Fruit fly (Drosophila melanogaster) whole organism, embryonic: Measurements from ENCODE around the gene CG4101.
A peak's percentile ranks its signal among the peaks of the same experiment; 100 is the strongest.

Source experiments
- Atf3 ChIP-seq: fragments of 200-800 bp; sonication (Bioruptor generic); optimal IDR thresholded peaks from 3 replicates; lab custom pipeline; 2016; ENCODE audit warnings: missing biosample characterization, missing genetic modification characterization
- CG10366 ChIP-seq: fragments of 200-800 bp; sonication (Bioruptor generic); IDR thresholded peaks from 2 replicates; pipeline ENCODE4 v1.3.6; 2022; ENCODE audit warnings: missing biosample characterization, missing genetic modification characterization
- CG10979 ChIP-seq: fragments of 200-800 bp; sonication (Bioruptor generic); optimal IDR thresholded peaks from 2 replicates; lab custom pipeline; 2018; ENCODE audit warnings: missing biosample characterization, mild to moderate bottlenecking, missing genetic modification characterization, moderate library complexity
- CG11504 ChIP-seq: fragments of 200-800 bp; sonication (Bioruptor generic); optimal IDR thresholded peaks from 3 replicates; lab custom pipeline; 2019; ENCODE audit warnings: missing biosample characterization, mild to moderate bottlenecking, missing genetic modification characterization, moderate library complexity
- CG12071 ChIP-seq: fragments of 200-800 bp; sonication (Bioruptor generic); optimal IDR thresholded peaks from 3 replicates; lab custom pipeline; 2018; ENCODE audit warnings: missing biosample characterization, mild to moderate bottlenecking, missing genetic modification characterization
- CG12155 ChIP-seq: fragments of 200-800 bp; sonication (Bioruptor generic); optimal IDR thresholded peaks from 3 replicates; lab custom pipeline; 2016; ENCODE audit warnings: missing biosample characterization, missing genetic modification characterization
- CG13123 ChIP-seq: fragments of 200-800 bp; sonication (Bioruptor generic); optimal IDR thresholded peaks from 2 replicates; lab custom pipeline; 2016; ENCODE audit warnings: missing biosample characterization, missing genetic modification characterization
- CG13424 ChIP-seq: fragments of 200-800 bp; sonication (Bioruptor generic); optimal IDR thresholded peaks from 2 replicates; lab custom pipeline; 2019; ENCODE audit warnings: missing biosample characterization, mild to moderate bottlenecking, missing genetic modification characterization, moderate library complexity
- CG15011 ChIP-seq: fragments of 200-800 bp; sonication (Bioruptor generic); optimal IDR thresholded peaks from 3 replicates; lab custom pipeline; 2018; ENCODE audit warnings: missing biosample characterization, mild to moderate bottlenecking, missing genetic modification characterization
- CG15601 ChIP-seq: fragments of 200-800 bp; sonication (Bioruptor generic); optimal IDR thresholded peaks from 3 replicates; lab custom pipeline; 2019; ENCODE audit warnings: missing biosample characterization, mild to moderate bottlenecking, missing genetic modification characterization, moderate library complexity
- CG16779 ChIP-seq: fragments of 200-800 bp; sonication (Bioruptor generic); IDR thresholded peaks from 2 replicates; pipeline ENCODE4 v1.3.6; 2022; ENCODE audit warnings: missing biosample characterization, missing genetic modification characterization
- CG18619 ChIP-seq: fragments of 200-800 bp; sonication (Bioruptor generic); optimal IDR thresholded peaks from 3 replicates; lab custom pipeline; 2017; ENCODE audit warnings: missing biosample characterization, mild to moderate bottlenecking, missing genetic modification characterization
- CG18764 ChIP-seq: fragments of 200-800 bp; sonication (Bioruptor generic); optimal IDR thresholded peaks from 3 replicates; lab custom pipeline; 2016; ENCODE audit warnings: missing biosample characterization, missing genetic modification characterization
- CG2120 ChIP-seq: fragments of 200-800 bp; sonication (Bioruptor generic); optimal IDR thresholded peaks from 3 replicates; lab custom pipeline; 2016; ENCODE audit warnings: missing biosample characterization, missing genetic modification characterization
- CG2202 ChIP-seq: fragments of 200-800 bp; sonication (Bioruptor generic); optimal IDR thresholded peaks from 2 replicates; lab custom pipeline; 2018; ENCODE audit warnings: missing biosample characterization, mild to moderate bottlenecking, missing genetic modification characterization
- CG31388 ChIP-seq: fragments of 200-800 bp; sonication (Bioruptor generic); optimal IDR thresholded peaks from 2 replicates; lab custom pipeline; 2016; ENCODE audit warnings: missing biosample characterization, missing genetic modification characterization
- CG4282 ChIP-seq: fragments of 200-800 bp; sonication (Bioruptor generic); optimal IDR thresholded peaks from 2 replicates; lab custom pipeline; 2016; ENCODE audit warnings: missing biosample characterization, missing genetic modification characterization
- CG4854 ChIP-seq: fragments of 200-800 bp; sonication (Bioruptor generic); optimal IDR thresholded peaks from 2 replicates; lab custom pipeline; 2016; ENCODE audit warnings: missing biosample characterization, missing genetic modification characterization, inconsistent platforms
- CG5245 ChIP-seq: fragments of 200-800 bp; sonication (Bioruptor generic); optimal IDR thresholded peaks from 3 replicates; lab custom pipeline; 2016; ENCODE audit warnings: missing biosample characterization, missing genetic modification characterization
- CG7556 ChIP-seq: fragments of 200-800 bp; sonication (Bioruptor generic); optimal IDR thresholded peaks from 2 replicates; lab custom pipeline; 2017; ENCODE audit warnings: missing biosample characterization, mild to moderate bottlenecking, missing genetic modification characterization
- CG7786 ChIP-seq: fragments of 200-800 bp; sonication (Bioruptor generic); optimal IDR thresholded peaks from 2 replicates; lab custom pipeline; 2016; ENCODE audit warnings: missing biosample characterization, missing genetic modification characterization
- CG8290 ChIP-seq, 3 experiments: fragments of 200-800 bp; sonication (Bioruptor generic); optimal IDR thresholded peaks; 2 replicates each; lab custom pipeline; 2016 to 2019; ENCODE audit warnings: missing biosample characterization in 3 of 3, missing genetic modification characterization in 3 of 3, mild to moderate bottlenecking in 2 of 3, moderate library complexity in 1 of 3
- CG8359 ChIP-seq: fragments of 200-800 bp; sonication (Bioruptor generic); optimal IDR thresholded peaks from 2 replicates; lab custom pipeline; 2017; ENCODE audit warnings: missing biosample characterization, mild to moderate bottlenecking, missing genetic modification characterization, borderline replicate concordance
- CG8944 ChIP-seq: fragments of 200-800 bp; sonication (Bioruptor generic); optimal IDR thresholded peaks from 3 replicates; lab custom pipeline; 2016; ENCODE audit warnings: missing biosample characterization, missing genetic modification characterization
- CG9876 ChIP-seq: fragments of 200-800 bp; sonication (Bioruptor generic); optimal IDR thresholded peaks from 2 replicates; lab custom pipeline; 2016; ENCODE audit warnings: missing biosample characterization, missing genetic modification characterization
- CTCF ChIP-seq: fragments of 200-800 bp; sonication (Bioruptor generic); optimal IDR thresholded peaks from 2 replicates; lab custom pipeline; 2017; ENCODE audit warnings: missing biosample characterization, mild to moderate bottlenecking, missing genetic modification characterization, moderate library complexity
- Camta ChIP-seq: fragments of 200-800 bp; sonication (Bioruptor generic); optimal IDR thresholded peaks from 2 replicates; lab custom pipeline; 2016; ENCODE audit warnings: missing biosample characterization, missing genetic modification characterization
- Dip3 ChIP-seq: fragments of 200-800 bp; sonication (Bioruptor generic); optimal IDR thresholded peaks from 3 replicates; lab custom pipeline; 2016; ENCODE audit warnings: missing biosample characterization, missing genetic modification characterization
- Drgx ChIP-seq: fragments of 200-800 bp; sonication (Bioruptor generic); IDR thresholded peaks from 2 replicates; pipeline ENCODE4 v1.3.6; 2022; ENCODE audit warnings: missing biosample characterization, missing genetic modification characterization
- Ets65A ChIP-seq: fragments of 200-800 bp; sonication (Bioruptor generic); peaks from one replicate; lab custom pipeline; 2016; ENCODE audit warnings: missing biosample characterization, missing genetic modification characterization
- Fer3 ChIP-seq: fragments of 200-800 bp; sonication (Bioruptor generic); optimal IDR thresholded peaks from 2 replicates; lab custom pipeline; 2018; ENCODE audit warnings: missing biosample characterization, mild to moderate bottlenecking, missing genetic modification characterization, moderate library complexity
- H15 ChIP-seq: fragments of 200-800 bp; sonication (Bioruptor generic); IDR thresholded peaks from 3 replicates; pipeline ENCODE4 v1.3.6; 2022; ENCODE audit warnings: missing biosample characterization, missing genetic modification characterization
- Lpt ChIP-seq: fragments of >200 bp; optimal IDR thresholded peaks from 2 replicates; lab custom pipeline; 2018; ENCODE audit warnings: missing biosample characterization, missing genetic modification characterization
- Poxn ChIP-seq: fragments of 200-800 bp; sonication (Bioruptor generic); IDR thresholded peaks from 2 replicates; pipeline ENCODE4 v1.3.6; 2022; ENCODE audit warnings: missing biosample characterization, missing genetic modification characterization
- Tbp ChIP-seq: fragments of >200 bp; optimal IDR thresholded peaks from 2 replicates; lab custom pipeline; 2018; ENCODE audit warnings: missing biosample characterization, missing genetic modification characterization
- bbx ChIP-seq: fragments of 200-800 bp; sonication (Bioruptor generic); IDR thresholded peaks from 2 replicates; pipeline ENCODE4 v1.3.6; 2022; ENCODE audit warnings: missing biosample characterization, missing genetic modification characterization; ENCODE audit not compliant: partially characterized antibody
- cg ChIP-seq: fragments of 200-800 bp; sonication (Bioruptor generic); optimal IDR thresholded peaks from 3 replicates; lab custom pipeline; 2019; ENCODE audit warnings: missing biosample characterization, mild to moderate bottlenecking, missing genetic modification characterization, moderate library complexity
- chinmo ChIP-seq: fragments of 200-800 bp; sonication (Bioruptor generic); IDR thresholded peaks from 4 replicates; pipeline ENCODE4 v1.3.6; 2022; ENCODE audit warnings: missing biosample characterization, missing genetic modification characterization; ENCODE audit not compliant: partially characterized antibody
- dati ChIP-seq: fragments of 200-800 bp; sonication (Bioruptor generic); IDR thresholded peaks from 2 replicates; pipeline ENCODE4 v1.3.6; 2022; ENCODE audit warnings: missing biosample characterization, missing genetic modification characterization
- gcm2 ChIP-seq: fragments of 200-800 bp; sonication (Bioruptor generic); optimal IDR thresholded peaks from 2 replicates; lab custom pipeline; 2016; ENCODE audit warnings: missing biosample characterization, missing genetic modification characterization
- gro ChIP-seq: fragments of 200-800 bp; sonication (Bioruptor generic); optimal IDR thresholded peaks from 2 replicates; lab custom pipeline; 2016; ENCODE audit warnings: missing biosample characterization, missing genetic modification characterization
- kni ChIP-seq: fragments of 200-800 bp; sonication (Bioruptor generic); optimal IDR thresholded peaks from 3 replicates; lab custom pipeline; 2017; ENCODE audit warnings: mild to moderate bottlenecking, missing biosample characterization, missing genetic modification reagents, missing genetic modification characterization
- slbo ChIP-seq: fragments of 200-800 bp; sonication (Bioruptor generic); IDR thresholded peaks from 2 replicates; pipeline ENCODE4 v1.3.6; 2022; ENCODE audit warnings: missing biosample characterization, missing genetic modification characterization
- sna ChIP-seq: fragments of 200-800 bp; sonication (Bioruptor generic); IDR thresholded peaks from 2 replicates; pipeline ENCODE4 v1.3.6; 2022; ENCODE audit warnings: missing biosample characterization, missing genetic modification characterization; ENCODE audit not compliant: partially characterized antibody
- sr ChIP-seq: fragments of 200-800 bp; sonication (Bioruptor generic); IDR thresholded peaks from 3 replicates; pipeline ENCODE4 v1.3.6; 2022; ENCODE audit warnings: missing biosample characterization, missing genetic modification characterization
- tio ChIP-seq: fragments of 200-800 bp; sonication (Bioruptor generic); optimal IDR thresholded peaks from 2 replicates; lab custom pipeline; 2017; ENCODE audit warnings: missing biosample characterization, missing genetic modification characterization, inconsistent platforms
- trh ChIP-seq: fragments of 200-800 bp; sonication (Bioruptor generic); optimal IDR thresholded peaks from 2 replicates; lab custom pipeline; 2016; ENCODE audit warnings: missing biosample characterization, missing genetic modification characterization
- ttk ChIP-seq: fragments of 200-800 bp; sonication (Bioruptor generic); IDR thresholded peaks from 2 replicates; pipeline ENCODE4 v2.1.2; 2022; ENCODE audit warnings: missing biosample characterization, missing genetic modification characterization
- usp ChIP-seq: fragments of >200 bp; optimal IDR thresholded peaks from 2 replicates; lab custom pipeline; 2017; ENCODE audit warnings: missing biosample characterization, missing genetic modification characterization
- zen2 ChIP-seq: fragments of 200-800 bp; sonication (Bioruptor generic); IDR thresholded peaks from 3 replicates; pipeline ENCODE4 v1.3.6; 2022; ENCODE audit warnings: missing biosample characterization, missing genetic modification characterization; ENCODE audit not compliant: partially characterized antibody

Gene CG4101

DNA sequence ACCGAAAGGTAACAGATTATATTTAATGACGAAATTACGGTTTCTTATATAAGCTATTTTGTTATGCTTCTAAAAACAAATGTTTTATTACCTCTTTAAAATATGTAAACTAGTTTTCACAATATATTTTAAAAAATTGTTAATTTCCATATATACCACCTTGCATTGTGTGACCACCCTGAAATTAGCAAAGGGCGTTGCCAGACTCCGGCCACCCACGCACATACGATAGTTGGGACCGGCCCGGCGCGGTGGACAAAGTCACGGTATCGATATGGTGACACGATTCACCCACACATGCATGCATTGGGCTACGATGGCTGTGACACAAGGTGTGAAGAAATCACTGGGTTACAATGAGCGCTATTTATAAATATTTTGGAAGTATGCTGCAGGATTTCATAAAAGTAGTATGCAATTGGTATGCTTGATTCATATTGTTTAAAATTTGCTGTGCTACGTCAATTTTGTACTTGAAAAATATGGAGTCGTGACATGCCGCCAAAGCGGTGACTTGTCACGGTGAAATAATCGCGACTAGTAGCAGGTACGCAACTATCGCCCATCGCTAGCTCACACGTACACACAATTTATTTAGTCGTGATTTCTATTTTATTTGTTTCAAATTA is 24.2 kb upstream of the CG4101 start (continued):
- TF ChIP-seq CG18764 (GFP tag; lab: Kevin White, UChicago) (no peak), CG5245 (peak; percentile 37), gcm2 (GFP tag; lab: Kevin White, UChicago) (no peak), CG16779 (GFP tag; lab: Robert Waterston, UW) (no peak), Ets65A (peak; percentile 97), zen2 (GFP tag; lab: Robert Waterston, UW) (peak; percentile 87; the same call in 2 of the 3 replicates), CG10979 (tag; lab: Kevin White, UChicago) (no peak), CG4854 (GFP tag; lab: Kevin White, UChicago) (peak; percentile 10), tio (GFP tag; lab: Kevin White, UChicago) (no peak), CG13424 (peak; percentile 60), Tbp (no peak), CG15011 (no peak), Lpt (GFP tag; lab: Kevin White, UChicago) (no peak), ttk (GFP tag; lab: Robert Waterston, UW) (0 out of 2 replicates have a peak, but pooled peaks have one; percentile 10), CG8290 (GFP tag; optimal IDR thresholded peaks at IDR 0.05; lab: Kevin White, UChicago) (peak; percentile 75), CG8290 (tag; optimal IDR thresholded peaks at IDR 0.05; lab: Kevin White, UChicago) (peak; percentile 77 to 79), CG9876 (GFP tag; lab: Kevin White, UChicago) (peak; percentile 32), CG18619 (peak; percentile 32), Drgx (peak; percentile 48), CG12071 (GFP tag; lab: Kevin White, UChicago) (no peak), CG8944 (GFP tag; lab: Kevin White, UChicago) (peak; percentile 24), chinmo (GFP tag; lab: Robert Waterston, UW) (peak; percentile 82; the same call in 2 of the 4 replicates), CG2120 (peak; percentile 75), slbo (GFP tag; lab: Robert Waterston, UW) (peak; percentile 81), gro (peak; percentile 69), Atf3 (GFP tag; lab: Kevin White, UChicago) (peak; percentile 32), dati (GFP tag; lab: Robert Waterston, UW) (no peak), CG11504 (tag; lab: Kevin White, UChicago) (no peak), Fer3 (tag; lab: Kevin White, UChicago) (peak; percentile 62), bbx (GFP tag; lab: Robert Waterston, UW) (peak; percentile 83), usp (GFP tag; lab: Kevin White, UChicago) (no peak), H15 (GFP tag; lab: Robert Waterston, UW) (0 out of 3 replicates have a peak, but pooled peaks have one; percentile 35), CG10366 (peak; percentile 55), cg (peak; percentile 89), CG2202 (tag; lab: Kevin White, UChicago) (no peak), CG4282 (peak; percentile 6), CTCF (no peak), CG7556 (peak; percentile 36), CG31388 (GFP tag; lab: Kevin White, UChicago) (no peak), Dip3 (peak; percentile 49), kni (GFP tag; lab: Kevin White, UChicago) (peak; percentile 66), CG13123 (peak; percentile 6), CG12155 (GFP tag; lab: Kevin White, UChicago) (peak; percentile 9), CG8359 (GFP tag; lab: Kevin White, UChicago) (no peak), Camta (GFP tag; lab: Kevin White, UChicago) (peak; percentile 59), CG15601 (tag; lab: Kevin White, UChicago) (peak; percentile 2), sna (GFP tag; lab: Robert Waterston, UW) (peak; percentile 96), CG7786 (GFP tag; lab: Kevin White, UChicago) (peak; percentile 67), trh (GFP tag; lab: Kevin White, UChicago) (peak; percentile 25), sr (GFP tag; lab: Robert Waterston, UW) (peak; percentile 98), Poxn (GFP tag; lab: Robert Waterston, UW) (peak; percentile 32; the same call in 1 of the 2 replicates)
